Fruit fly (Drosophila melanogaster) Kc167 (cell line): Measurements from ENCODE around the gene ppk31.

Experiments used
- Myc ChIP-seq: fragments of >200 bp; optimal IDR thresholded peaks from 2 replicates; lab custom pipeline; 2017; ENCODE audit warnings: missing external identifiers
- Sin3A ChIP-seq: fragments of >200 bp; optimal IDR thresholded peaks from 2 replicates; lab custom pipeline; 2018; ENCODE audit warnings: missing external identifiers
- h ChIP-seq: fragments of >200 bp; optimal IDR thresholded peaks from 3 replicates; lab custom pipeline; 2018; ENCODE audit warnings: missing external identifiers
- insv ChIP-seq: fragments of >200 bp; optimal IDR thresholded peaks from 3 replicates; lab custom pipeline; 2018; ENCODE audit warnings: missing external identifiers
- psq ChIP-seq: fragments of >200 bp; optimal IDR thresholded peaks from 2 replicates; lab custom pipeline; 2017; ENCODE audit warnings: missing external identifiers
- ttk ChIP-seq: sonication (Bioruptor generic); optimal IDR thresholded peaks from 2 replicates; lab custom pipeline; 2017; ENCODE audit warnings: missing external identifiers

DNA sequence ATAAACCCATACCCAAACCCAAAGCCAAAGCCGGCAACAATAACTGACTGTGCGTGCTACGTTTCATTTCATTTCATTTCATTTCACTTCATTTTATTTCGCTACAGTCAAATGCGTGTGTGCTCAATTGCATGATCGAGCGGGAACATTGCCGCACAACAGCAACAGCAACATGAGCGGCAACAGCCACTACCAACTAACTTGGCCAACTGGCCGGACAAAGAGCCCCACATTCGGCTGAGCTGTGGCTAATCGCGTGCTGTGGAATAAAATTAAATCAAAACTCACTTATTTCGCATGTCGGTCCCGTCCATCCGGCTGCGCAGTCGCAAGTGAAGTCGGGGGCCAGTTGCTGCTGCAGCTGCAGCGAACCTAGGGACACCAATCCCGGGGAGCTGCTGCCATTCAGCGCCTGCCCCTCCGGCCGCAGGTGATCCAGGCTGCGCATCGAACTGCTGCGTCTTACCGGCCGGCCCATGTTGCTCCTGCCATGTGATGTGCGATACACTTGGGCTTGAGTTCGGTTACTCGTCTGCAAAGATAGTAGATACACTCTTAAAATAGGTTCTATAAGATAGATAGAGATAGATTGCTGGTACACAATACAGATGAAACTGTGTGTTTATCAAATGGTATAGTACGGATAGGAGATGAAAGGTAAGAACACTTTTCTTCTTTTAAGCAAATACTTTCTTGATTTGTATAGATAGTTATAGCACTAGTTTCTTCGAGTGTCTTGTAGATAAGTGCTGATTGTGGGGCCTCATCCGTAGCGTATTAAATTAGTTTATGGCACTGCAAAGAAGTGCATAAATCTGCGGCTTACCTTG, 15.8 kb downstream of the ppk31 start:
- TF ChIP-seq Myc (lab: Kevin White, UChicago) (no peak), psq (lab: Kevin White, UChicago) (no peak), Sin3A (lab: Kevin White, UChicago) (no peak), ttk (no peak), insv (lab: Kevin White, UChicago) (no peak), h (lab: Kevin White, UChicago) (no peak)
